Fruit fly (Drosophila melanogaster) whole organism, embryonic: ENCODE data around the gene Zwilch.

ENCODE experiments used
- Asciz ChIP-seq: fragments of 200-800 bp; sonication (Bioruptor generic); optimal IDR thresholded peaks from 2 replicates; lab custom pipeline; 2017; ENCODE audit warnings: missing biosample characterization, mild to moderate bottlenecking, missing genetic modification characterization, missing genetic modification reagents
- CG10543 ChIP-seq: fragments of 200-800 bp; sonication (Bioruptor generic); optimal IDR thresholded peaks from 3 replicates; lab custom pipeline; 2017; ENCODE audit warnings: missing biosample characterization, mild to moderate bottlenecking, missing genetic modification characterization, moderate library complexity
- CG10959 ChIP-seq: fragments of 200-800 bp; sonication (Bioruptor generic); IDR thresholded peaks from 2 replicates; pipeline ENCODE4 v1.3.6; 2022; ENCODE audit warnings: missing biosample characterization, missing genetic modification characterization
- CG11456 ChIP-seq: fragments of 200-800 bp; sonication (Bioruptor generic); IDR thresholded peaks from 3 replicates; pipeline ENCODE4 v1.3.6; 2022; ENCODE audit warnings: missing biosample characterization, missing genetic modification characterization
- CG11723 ChIP-seq: fragments of 200-800 bp; sonication (Bioruptor generic); optimal IDR thresholded peaks from 2 replicates; lab custom pipeline; 2017; ENCODE audit warnings: missing biosample characterization, mild to moderate bottlenecking, missing genetic modification characterization
- CG13775 ChIP-seq: fragments of 200-800 bp; sonication (Bioruptor generic); optimal IDR thresholded peaks from 3 replicates; lab custom pipeline; 2017; ENCODE audit warnings: missing biosample characterization, mild to moderate bottlenecking, missing genetic modification characterization
- CG14050 ChIP-seq: fragments of 200-800 bp; sonication (Bioruptor generic); IDR thresholded peaks from 3 replicates; pipeline ENCODE4 v1.3.6; 2022; ENCODE audit warnings: missing biosample characterization, missing genetic modification characterization
- CG17186 ChIP-seq: fragments of 200-800 bp; sonication (Bioruptor generic); optimal IDR thresholded peaks from 3 replicates; lab custom pipeline; 2017; ENCODE audit warnings: missing biosample characterization, missing genetic modification reagents, missing genetic modification characterization
- CG2116 ChIP-seq: fragments of 200-800 bp; sonication (Bioruptor generic); optimal IDR thresholded peaks from 3 replicates; lab custom pipeline; 2018; ENCODE audit warnings: missing biosample characterization, mild to moderate bottlenecking, missing genetic modification characterization
- CG2712 ChIP-seq: fragments of 200-800 bp; optimal IDR thresholded peaks from 3 replicates; lab custom pipeline; 2019; ENCODE audit warnings: missing biosample characterization, mild to moderate bottlenecking, missing genetic modification characterization, moderate library complexity
- CG30431 ChIP-seq: fragments of 200-800 bp; sonication (Bioruptor generic); optimal IDR thresholded peaks from 2 replicates; lab custom pipeline; 2017; ENCODE audit warnings: missing biosample characterization, missing genetic modification characterization
- CG31365 ChIP-seq: fragments of 200-800 bp; sonication (Bioruptor generic); optimal IDR thresholded peaks from 2 replicates; lab custom pipeline; 2018; ENCODE audit warnings: missing biosample characterization, mild to moderate bottlenecking, missing genetic modification characterization
- CG31388 ChIP-seq: fragments of 200-800 bp; sonication (Bioruptor generic); optimal IDR thresholded peaks from 2 replicates; lab custom pipeline; 2016; ENCODE audit warnings: missing biosample characterization, missing genetic modification characterization
- CG4328 ChIP-seq: fragments of 200-800 bp; sonication (Bioruptor generic); optimal IDR thresholded peaks from 3 replicates; lab custom pipeline; 2017; ENCODE audit warnings: missing biosample characterization, missing genetic modification reagents, missing genetic modification characterization
- CG4854 ChIP-seq: fragments of 200-800 bp; sonication (Bioruptor generic); optimal IDR thresholded peaks from 2 replicates; lab custom pipeline; 2016; ENCODE audit warnings: missing biosample characterization, missing genetic modification characterization, inconsistent platforms
- CG5953 ChIP-seq: fragments of 200-800 bp; sonication (Bioruptor generic); IDR thresholded peaks from 2 replicates; pipeline ENCODE4 v1.3.6; 2022; ENCODE audit warnings: missing biosample characterization, missing genetic modification characterization
- CG8089 ChIP-seq: fragments of 200-800 bp; sonication (Bioruptor generic); optimal IDR thresholded peaks from 3 replicates; lab custom pipeline; 2016; ENCODE audit warnings: missing biosample characterization, missing genetic modification characterization
- CrebB ChIP-seq: fragments of 200-800 bp; sonication (Bioruptor generic); optimal IDR thresholded peaks from 3 replicates; lab custom pipeline; 2018; ENCODE audit warnings: missing biosample characterization, mild to moderate bottlenecking, missing genetic modification characterization
- Ets97D ChIP-seq: fragments of 200-800 bp; sonication (Bioruptor generic); optimal IDR thresholded peaks from 3 replicates; lab custom pipeline; 2016; ENCODE audit warnings: missing biosample characterization, missing genetic modification characterization
- Gsc ChIP-seq: fragments of 200-800 bp; sonication (Bioruptor generic); IDR thresholded peaks from 2 replicates; pipeline ENCODE4 v1.3.6; 2022; ENCODE audit warnings: missing biosample characterization, missing genetic modification characterization
- Gug ChIP-seq: fragments of 200-800 bp; sonication (Bioruptor generic); IDR thresholded peaks from 4 replicates; pipeline ENCODE4 v1.3.6; 2022; ENCODE audit warnings: missing biosample characterization, missing genetic modification characterization
- HLH4C ChIP-seq: fragments of 200-800 bp; sonication (Bioruptor generic); IDR thresholded peaks from 3 replicates; pipeline ENCODE4 v1.3.6; 2022; ENCODE audit warnings: missing biosample characterization, missing genetic modification characterization; ENCODE audit not compliant: partially characterized antibody
- HmgD ChIP-seq: fragments of 200-800 bp; sonication (Bioruptor generic); optimal IDR thresholded peaks from 3 replicates; lab custom pipeline; 2016; ENCODE audit warnings: missing biosample characterization, missing genetic modification characterization
- MESR4 ChIP-seq: fragments of 200-800 bp; sonication (Bioruptor generic); optimal IDR thresholded peaks from 2 replicates; lab custom pipeline; 2018; ENCODE audit warnings: missing biosample characterization, mild to moderate bottlenecking, missing genetic modification characterization, moderate library complexity
- Med ChIP-seq: fragments of 200-800 bp; sonication (Bioruptor generic); peaks from one replicate; lab custom pipeline; 2016; ENCODE audit warnings: missing biosample characterization, missing genetic modification characterization, mild to moderate bottlenecking, inconsistent platforms, moderate library complexity
- Oaz ChIP-seq: fragments of 200-800 bp; sonication (Bioruptor generic); IDR thresholded peaks from 2 replicates; pipeline ENCODE4 v1.3.6; 2022; ENCODE audit warnings: missing biosample characterization, missing genetic modification characterization
- Opbp ChIP-seq: fragments of 200-800 bp; sonication (Bioruptor generic); IDR thresholded peaks from 3 replicates; pipeline ENCODE4 v1.3.6; 2022; ENCODE audit warnings: missing biosample characterization, missing genetic modification characterization; ENCODE audit not compliant: partially characterized antibody
- Rfx ChIP-seq: fragments of 200-800 bp; sonication (Bioruptor generic); IDR thresholded peaks from 2 replicates; pipeline ENCODE4 v1.3.6; 2022; ENCODE audit warnings: missing biosample characterization, missing genetic modification characterization
- Sin3A ChIP-seq: fragments of >200 bp; optimal IDR thresholded peaks from 2 replicates; lab custom pipeline; 2018
- al ChIP-seq: fragments of 200-800 bp; sonication (Bioruptor generic); IDR thresholded peaks from 2 replicates; pipeline ENCODE4 v1.3.6; 2022; ENCODE audit warnings: missing biosample characterization, missing genetic modification characterization
- aop ChIP-seq: fragments of 200-800 bp; sonication (Bioruptor generic); IDR thresholded peaks from 2 replicates; pipeline ENCODE4 v1.3.6; 2022; ENCODE audit warnings: missing biosample characterization, missing genetic modification characterization
- caup ChIP-seq: fragments of 200-800 bp; sonication (Bioruptor generic); optimal IDR thresholded peaks from 3 replicates; lab custom pipeline; 2017; ENCODE audit warnings: missing biosample characterization, mild to moderate bottlenecking, missing genetic modification characterization, moderate library complexity; ENCODE audit not compliant: severe bottlenecking
- emc ChIP-seq: fragments of 200-800 bp; sonication (Bioruptor generic); optimal IDR thresholded peaks from 2 replicates; lab custom pipeline; 2016; ENCODE audit warnings: missing biosample characterization, missing genetic modification characterization
- ems ChIP-seq: fragments of 200-800 bp; sonication (Bioruptor generic); optimal IDR thresholded peaks from 3 replicates; lab custom pipeline; 2016; ENCODE audit warnings: missing biosample characterization, missing genetic modification characterization
- fd102C ChIP-seq: fragments of 200-800 bp; sonication (Bioruptor generic); optimal IDR thresholded peaks from 2 replicates; lab custom pipeline; 2018; ENCODE audit warnings: missing biosample characterization, mild to moderate bottlenecking, missing genetic modification characterization, moderate library complexity
- fru ChIP-seq: fragments of >200 bp; optimal IDR thresholded peaks from 2 replicates; lab custom pipeline; 2017
- grau ChIP-seq: fragments of 200-800 bp; optimal IDR thresholded peaks from 3 replicates; lab custom pipeline; 2019; ENCODE audit warnings: missing biosample characterization, mild to moderate bottlenecking, missing genetic modification characterization, moderate library complexity
- hkb ChIP-seq, 2 experiments: fragments of 200-800 bp in 1 of 2; fragments of >200 bp in 1 of 2; sonication (Bioruptor generic) in 1 of 2; IDR thresholded peaks in 1 of 2; optimal IDR thresholded peaks in 1 of 2; 2 replicates each; pipeline versions ENCODE4 v1.3.6 to Lab custom; 2017 to 2022; ENCODE audit warnings: missing biosample characterization in 1 of 2, missing genetic modification characterization in 1 of 2
- lbe ChIP-seq: fragments of 200-800 bp; sonication (Bioruptor generic); optimal IDR thresholded peaks from 2 replicates; lab custom pipeline; 2016; ENCODE audit warnings: missing biosample characterization, mild to moderate bottlenecking, missing genetic modification characterization
- lilli ChIP-seq: fragments of 200-800 bp; sonication (Bioruptor generic); optimal IDR thresholded peaks from 3 replicates; lab custom pipeline; 2016; ENCODE audit warnings: missing biosample characterization, missing genetic modification characterization
- maf-S ChIP-seq: fragments of 200-800 bp; sonication (Bioruptor generic); optimal IDR thresholded peaks from 2 replicates; lab custom pipeline; 2016; ENCODE audit warnings: missing biosample characterization, missing genetic modification characterization
- onecut ChIP-seq: fragments of 200-800 bp; sonication (Bioruptor generic); IDR thresholded peaks from 2 replicates; pipeline ENCODE4 v1.3.6; 2022; ENCODE audit warnings: missing biosample characterization, missing genetic modification characterization
- pros ChIP-seq: fragments of 200-800 bp; sonication (Bioruptor generic); optimal IDR thresholded peaks from 3 replicates; lab custom pipeline; 2019; ENCODE audit warnings: missing biosample characterization, mild to moderate bottlenecking, missing genetic modification characterization, moderate library complexity
- pzg ChIP-seq: fragments of 200-800 bp; sonication (Bioruptor generic); optimal IDR thresholded peaks from 3 replicates; lab custom pipeline; 2018; ENCODE audit warnings: missing biosample characterization, mild to moderate bottlenecking, missing genetic modification characterization, moderate library complexity
- scrt ChIP-seq: fragments of 200-800 bp; sonication (Bioruptor generic); optimal IDR thresholded peaks from 2 replicates; lab custom pipeline; 2018; ENCODE audit warnings: missing biosample characterization, mild to moderate bottlenecking, missing genetic modification characterization, moderate library complexity
- sob ChIP-seq: fragments of 200-800 bp; sonication (Bioruptor generic); IDR thresholded peaks from 2 replicates; pipeline ENCODE4 v1.3.6; 2022; ENCODE audit warnings: missing biosample characterization, missing genetic modification characterization
- sqz ChIP-seq: fragments of 200-800 bp; sonication (Bioruptor generic); optimal IDR thresholded peaks from 3 replicates; lab custom pipeline; 2018; ENCODE audit warnings: missing biosample characterization, mild to moderate bottlenecking, missing genetic modification characterization
- vnd ChIP-seq: fragments of 200-800 bp; sonication (Bioruptor generic); IDR thresholded peaks from 3 replicates; pipeline ENCODE4 v1.3.6; 2022; ENCODE audit warnings: missing biosample characterization, missing genetic modification characterization; ENCODE audit not compliant: partially characterized antibody
- yki ChIP-seq: fragments of >200 bp; optimal IDR thresholded peaks from 3 replicates; lab custom pipeline; 2018
- z ChIP-seq: fragments of 200-800 bp; sonication (Bioruptor generic); IDR thresholded peaks from 3 replicates; pipeline ENCODE4 v1.3.6; 2022; ENCODE audit warnings: missing biosample characterization, missing genetic modification characterization

Gene Zwilch

dm6 chr3R:31247281-31247995 is 34.3 kb upstream of the Zwilch start (continued):
- peak; percentile 44 for TF ChIP-seq sqz
- no peak for TF ChIP-seq CG13775 (GFP tag; lab: Kevin White, UChicago)
- no peak for TF ChIP-seq fd102C (GFP tag; lab: Kevin White, UChicago)
- no peak for TF ChIP-seq pros
- no peak for TF ChIP-seq CG17186 (GFP tag; lab: Kevin White, UChicago)
- peak; percentile 45 for TF ChIP-seq ems
- peak; percentile 8 for TF ChIP-seq CG30431
- TF ChIP-seq lilli (GFP tag; lab: Kevin White, UChicago): peak; percentile 31
- TF ChIP-seq HmgD: no peak
- TF ChIP-seq yki (lab: Kevin White, UChicago): no peak
- TF ChIP-seq CG4328 (GFP tag; lab: Kevin White, UChicago): peak; percentile 51
- no peak for TF ChIP-seq emc (GFP tag; lab: Kevin White, UChicago)
- peak; percentile 40 for TF ChIP-seq CG8089 (GFP tag; lab: Kevin White, UChicago)
- no peak for TF ChIP-seq MESR4 (GFP tag; lab: Kevin White, UChicago)
- no peak for TF ChIP-seq Opbp (GFP tag; lab: Robert Waterston, UW)
- peak; percentile 40; the same call in 1 of the 2 replicates for TF ChIP-seq Gsc (GFP tag; lab: Robert Waterston, UW)
- TF ChIP-seq CG2116: no peak
- TF ChIP-seq pzg: no peak
- peak; percentile 53 for TF ChIP-seq scrt (GFP tag; lab: Kevin White, UChicago)
- TF ChIP-seq z (GFP tag; lab: Robert Waterston, UW): no peak
- TF ChIP-seq Rfx (GFP tag; lab: Robert Waterston, UW): peak; percentile 67
- TF ChIP-seq Ets97D: no peak
- no peak for TF ChIP-seq CG31388
- TF ChIP-seq CG10543 (GFP tag; lab: Kevin White, UChicago): peak; percentile 58
- peak; percentile 71 for TF ChIP-seq CG11723 (GFP tag; lab: Kevin White, UChicago)
- TF ChIP-seq al (GFP tag; lab: Robert Waterston, UW): 0 out of 2 replicates have a peak, but pooled peaks have one; percentile 21
- TF ChIP-seq vnd (GFP tag; lab: Robert Waterston, UW): no peak
- TF ChIP-seq CG14050 (GFP tag; lab: Robert Waterston, UW): peak; percentile 70; the same call in 2 of the 3 replicates
- peak; percentile 67; the same call in 2 of the 3 replicates for TF ChIP-seq CG11456 (GFP tag; lab: Robert Waterston, UW)
- peak; percentile 33 for TF ChIP-seq maf-S (GFP tag; lab: Kevin White, UChicago)
- TF ChIP-seq CrebB (tag; lab: Kevin White, UChicago): peak; percentile 19
- peak; percentile 35 for TF ChIP-seq CG4854 (GFP tag; lab: Kevin White, UChicago)
- peak; percentile 30; the same call in 1 of the 2 replicates for TF ChIP-seq CG10959 (GFP tag; lab: Robert Waterston, UW)
- no peak for TF ChIP-seq fru
- TF ChIP-seq Sin3A (lab: Kevin White, UChicago): no peak
- peak; percentile 40; the same call in 1 of the 2 replicates for TF ChIP-seq aop
- peak; percentile 71 for TF ChIP-seq onecut (GFP tag; lab: Robert Waterston, UW)
- peak; percentile 40 for TF ChIP-seq CG31365 (tag; lab: Kevin White, UChicago)
- TF ChIP-seq CG5953: peak; percentile 74
- TF ChIP-seq Asciz: peak; percentile 62
- TF ChIP-seq Med: peak; percentile 95
- no peak for TF ChIP-seq hkb (optimal IDR thresholded peaks at IDR 0.05; lab: Kevin White, UChicago)
- TF ChIP-seq hkb (GFP tag; IDR thresholded peaks at IDR 0.05; lab: Robert Waterston, UW): peak; percentile 88
- peak; percentile 77 for TF ChIP-seq sob (GFP tag; lab: Robert Waterston, UW)
- peak; percentile 74 for TF ChIP-seq grau (tag; lab: Kevin White, UChicago)
- TF ChIP-seq lbe: no peak
- peak; percentile 46 for TF ChIP-seq caup (GFP tag; lab: Kevin White, UChicago)
- TF ChIP-seq Gug (GFP tag; lab: Robert Waterston, UW): peak; percentile 51; the same call in 2 of the 4 replicates
- no peak for TF ChIP-seq HLH4C (GFP tag; lab: Robert Waterston, UW)
- TF ChIP-seq CG2712: peak; percentile 84
- peak; percentile 72 for TF ChIP-seq Oaz (GFP tag; lab: Robert Waterston, UW)
